Worm (Caenorhabditis elegans) whole organism, L4 larva: ENCODE results near the gene B0212.3.

ENCODE experiments used
- R02D3.7 ChIP-seq: fragments of 150-350 bp; sonication (generic microtip); optimal IDR thresholded peaks from 3 replicates; lab custom pipeline; 2014; ENCODE audit warnings: missing biosample characterization, missing genetic modification characterization
- Y5F2A.4 ChIP-seq: fragments of 200-800 bp; sonication (Bioruptor generic); optimal IDR thresholded peaks from 2 replicates; lab custom pipeline; 2018; ENCODE audit warnings: mild to moderate bottlenecking, missing genetic modification characterization, missing compliant biosample characterization
- Y75B8A.6 ChIP-seq: fragments of 200-800 bp; sonication (Bioruptor generic); IDR thresholded peaks from 2 replicates; pipeline ENCODE4 v1.3.6; 2022; ENCODE audit warnings: missing genetic modification reagents, missing genetic modification characterization, missing compliant biosample characterization
- ZK337.2 ChIP-seq: fragments of 200-800 bp; sonication (Bioruptor generic); IDR thresholded peaks from 2 replicates; pipeline ENCODE4 v1.3.6; 2022; ENCODE audit warnings: missing genetic modification reagents, missing genetic modification characterization, missing compliant biosample characterization
- aha-1 ChIP-seq: fragments of 150-350 bp; peaks from one replicate; lab custom pipeline; 2014; ENCODE audit warnings: missing biosample characterization, missing genetic modification characterization
- ama-1 ChIP-seq: fragments of 150-350 bp; optimal IDR thresholded peaks from 2 replicates; lab custom pipeline; 2014; ENCODE audit warnings: inconsistent platforms, mixed read lengths
- attf-4 ChIP-seq: sonication (generic microtip); optimal IDR thresholded peaks from 3 replicates; lab custom pipeline; 2017; ENCODE audit warnings: missing biosample characterization, missing genetic modification characterization
- ceh-28 ChIP-seq: fragments of 150-350 bp; optimal IDR thresholded peaks from 2 replicates; lab custom pipeline; 2014; ENCODE audit warnings: missing biosample characterization, missing genetic modification reagents, missing genetic modification characterization
- ceh-82 ChIP-seq: sonication (generic microtip); optimal IDR thresholded peaks from 2 replicates; lab custom pipeline; 2017; ENCODE audit warnings: missing biosample characterization, missing genetic modification characterization
- ces-1 ChIP-seq: fragments of 150-350 bp; sonication (generic microtip); optimal IDR thresholded peaks from 4 replicates; lab custom pipeline; 2014; ENCODE audit warnings: missing biosample characterization, missing genetic modification reagents, missing genetic modification characterization
- cey-2 ChIP-seq: sonication (generic microtip); optimal IDR thresholded peaks from 3 replicates; lab custom pipeline; 2017; ENCODE audit warnings: missing genetic modification characterization, mild to moderate bottlenecking, missing compliant biosample characterization, antibody characterized with exemption, borderline replicate concordance; ENCODE audit not compliant: insufficient read depth
- daf-16 ChIP-seq, 3 experiments: sonication (generic microtip); optimal IDR thresholded peaks; 2 replicates each; lab custom pipeline; 2016 to 2017; ENCODE audit warnings: missing genetic modification characterization in 3 of 3, missing genetic modification reagents in 3 of 3, mild to moderate bottlenecking in 2 of 3, missing compliant biosample characterization in 2 of 3, missing biosample characterization in 1 of 3, moderate library complexity in 1 of 3
- dmd-9 ChIP-seq: fragments of 200-800 bp; sonication (Bioruptor generic); IDR thresholded peaks from 2 replicates; pipeline ENCODE4 v1.3.6; 2022; ENCODE audit warnings: missing genetic modification reagents, missing genetic modification characterization, missing compliant biosample characterization
- hif-1 ChIP-seq, 2 experiments: sonication (generic microtip); optimal IDR thresholded peaks; 2 replicates each; lab custom pipeline; 2016 to 2017; ENCODE audit warnings: missing compliant biosample characterization in 2 of 2, missing genetic modification characterization in 2 of 2, missing genetic modification reagents in 2 of 2, missing genotype in 2 of 2, mild to moderate bottlenecking in 1 of 2
- hlh-30 ChIP-seq: sonication (generic microtip); optimal IDR thresholded peaks from 2 replicates; lab custom pipeline; 2017; ENCODE audit warnings: antibody characterized with exemption, mild to moderate bottlenecking, missing genetic modification characterization, missing compliant biosample characterization; ENCODE audit not compliant: insufficient read depth
- lin-1 ChIP-seq: fragments of 200-800 bp; sonication (Bioruptor generic); IDR thresholded peaks from 2 replicates; pipeline ENCODE4 v1.3.6; 2022; ENCODE audit warnings: missing genetic modification reagents, missing genetic modification characterization, missing compliant biosample characterization
- lin-29 ChIP-seq: fragments of 200-800 bp; sonication (Bioruptor generic); IDR thresholded peaks from 2 replicates; pipeline ENCODE4 v1.3.6; 2022; ENCODE audit warnings: missing genetic modification reagents, missing genetic modification characterization, missing compliant biosample characterization
- lir-3 ChIP-seq: sonication (generic microtip); optimal IDR thresholded peaks from 2 replicates; lab custom pipeline; 2016; ENCODE audit warnings: mild to moderate bottlenecking, missing genetic modification characterization, missing compliant biosample characterization
- lsy-2 ChIP-seq, 2 experiments: fragments of 150-350 bp in 1 of 2; sonication (generic microtip) in 1 of 2; optimal IDR thresholded peaks; 2 replicates each; lab custom pipeline; 2014 to 2017; ENCODE audit warnings: missing biosample characterization in 2 of 2, missing genetic modification characterization in 2 of 2
- mdl-1 ChIP-seq, 2 experiments: fragments of 150-350 bp in 1 of 2; sonication (generic microtip) in 1 of 2; optimal IDR thresholded peaks; 2 replicates each; lab custom pipeline; 2014 to 2017; ENCODE audit warnings: missing biosample characterization in 2 of 2, missing genetic modification characterization in 2 of 2
- nhr-10 ChIP-seq: fragments of 150-350 bp; optimal IDR thresholded peaks from 2 replicates; lab custom pipeline; 2014; ENCODE audit warnings: missing biosample characterization, missing genetic modification characterization
- nhr-102 ChIP-seq: sonication (generic microtip); optimal IDR thresholded peaks from 2 replicates; lab custom pipeline; 2016; ENCODE audit warnings: mild to moderate bottlenecking, missing genetic modification characterization, moderate library complexity, missing compliant biosample characterization
- nhr-237 ChIP-seq: sonication (generic microtip); optimal IDR thresholded peaks from 2 replicates; lab custom pipeline; 2017; ENCODE audit warnings: missing biosample characterization, missing genetic modification characterization
- nhr-25 ChIP-seq: sonication (generic microtip); optimal IDR thresholded peaks from 2 replicates; lab custom pipeline; 2017; ENCODE audit warnings: missing genetic modification characterization, mild to moderate bottlenecking, missing compliant biosample characterization, antibody characterized with exemption, moderate library complexity, borderline replicate concordance; ENCODE audit not compliant: insufficient read depth
- nhr-6 ChIP-seq: fragments of 150-350 bp; optimal IDR thresholded peaks from 2 replicates; lab custom pipeline; 2014; ENCODE audit warnings: missing biosample characterization, missing genetic modification characterization
- nhr-76 ChIP-seq: fragments of 150-350 bp; optimal IDR thresholded peaks from 2 replicates; lab custom pipeline; 2014; ENCODE audit warnings: missing biosample characterization, missing genetic modification characterization
- set-16 ChIP-seq: fragments of 200-800 bp; sonication (Bioruptor generic); IDR thresholded peaks from 2 replicates; pipeline ENCODE4 v1.3.6; 2022; ENCODE audit warnings: missing genetic modification reagents, missing genetic modification characterization, missing compliant biosample characterization
- snpc-1.2 ChIP-seq: fragments of 200-800 bp; sonication (Bioruptor generic); IDR thresholded peaks from 2 replicates; pipeline ENCODE4 v1.3.6; 2022; ENCODE audit warnings: missing genetic modification reagents, missing genetic modification characterization, missing compliant biosample characterization
- spr-3 ChIP-seq: fragments of 200-800 bp; sonication (Bioruptor generic); optimal IDR thresholded peaks from 2 replicates; lab custom pipeline; 2018; ENCODE audit warnings: mild to moderate bottlenecking, missing genetic modification characterization, missing compliant biosample characterization
- tag-97 ChIP-seq: fragments of 200-800 bp; sonication (Bioruptor generic); IDR thresholded peaks from 2 replicates; pipeline ENCODE4 v1.3.6; 2022; ENCODE audit warnings: missing genetic modification characterization, missing compliant biosample characterization
- tra-1 ChIP-seq: fragments of 200-800 bp; sonication (Bioruptor generic); IDR thresholded peaks from 2 replicates; pipeline ENCODE4 v1.3.6; 2022; ENCODE audit warnings: missing genetic modification reagents, missing genetic modification characterization, missing compliant biosample characterization
- unc-130 ChIP-seq: sonication (generic microtip); optimal IDR thresholded peaks from 2 replicates; lab custom pipeline; 2016; ENCODE audit warnings: missing genetic modification reagents, missing genetic modification characterization, missing compliant biosample characterization
- unc-39 ChIP-seq: sonication (generic microtip); optimal IDR thresholded peaks from 2 replicates; lab custom pipeline; 2017; ENCODE audit warnings: missing biosample characterization, missing genetic modification characterization
- unc-62 ChIP-seq, 3 experiments: fragments of 150-350 bp in 1 of 3; sonication (generic microtip); optimal IDR thresholded peaks in 2 of 3; peaks in 1 of 3; 1 replicate in 1 of 3; 2 replicates in 2 of 3; lab custom pipeline; 2014 to 2017; ENCODE audit warnings: missing biosample characterization in 3 of 3, missing genetic modification characterization in 3 of 3, missing genetic modification reagents in 3 of 3, missing genotype in 1 of 3
- zag-1 ChIP-seq: fragments of 150-350 bp; optimal IDR thresholded peaks from 2 replicates; lab custom pipeline; 2014; ENCODE audit warnings: missing biosample characterization, missing genetic modification characterization
- zfp-2 ChIP-seq: sonication (generic microtip); optimal IDR thresholded peaks from 2 replicates; lab custom pipeline; 2016; ENCODE audit warnings: mild to moderate bottlenecking, missing genetic modification characterization, missing compliant biosample characterization
- zip-11 ChIP-seq: fragments of 200-800 bp; sonication (Bioruptor generic); IDR thresholded peaks from 2 replicates; pipeline ENCODE4 v1.3.6; 2022; ENCODE audit warnings: missing genetic modification characterization, missing compliant biosample characterization
- zip-2 ChIP-seq: fragments of 150-350 bp; optimal IDR thresholded peaks from 2 replicates; lab custom pipeline; 2014; ENCODE audit warnings: missing biosample characterization, missing genetic modification characterization

B0212.3 gene

DNA sequence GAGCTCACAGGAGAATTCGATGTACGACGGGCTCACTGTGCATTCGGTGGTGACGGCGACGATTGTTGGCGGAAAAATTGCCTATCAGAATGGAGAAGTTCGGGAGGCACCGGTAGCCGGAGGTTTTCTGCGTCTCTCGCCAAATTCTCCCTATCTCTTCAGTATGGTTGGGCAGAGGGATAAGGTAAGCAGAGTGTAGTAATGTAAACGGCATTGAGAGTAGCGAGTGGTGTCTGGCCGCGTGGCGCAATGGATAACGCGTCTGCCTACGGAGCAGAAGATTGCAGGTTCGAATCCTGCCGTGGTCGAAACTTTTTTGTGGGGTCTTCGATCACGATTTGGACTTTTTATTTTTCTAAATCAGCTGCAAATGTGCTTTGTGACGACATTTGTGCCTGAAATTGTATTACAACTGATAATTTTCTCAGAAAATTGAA, 15.4 kb upstream of the B0212.3 start (continued):
- TF ChIP-seq nhr-25 (tag; lab: Kevin White, UChicago), result no peak
- peak; percentile 32 for TF ChIP-seq nhr-102 (tag; lab: Kevin White, UChicago)
- TF ChIP-seq nhr-6 (tag; lab: Kevin White, UChicago), result peak; percentile 42
- TF ChIP-seq hif-1 (tag; optimal IDR thresholded peaks at IDR 0.05; lab: Kevin White, UChicago), result peak in 1 of 2 experiments; percentile 16
- peak; percentile 36 for TF ChIP-seq Y5F2A.4 (GFP tag; lab: Kevin White, UChicago)
- TF ChIP-seq nhr-76 (tag; lab: Kevin White, UChicago), result no peak
- no peak for TF ChIP-seq R02D3.7 (tag; lab: Kevin White, UChicago)

DNA sequence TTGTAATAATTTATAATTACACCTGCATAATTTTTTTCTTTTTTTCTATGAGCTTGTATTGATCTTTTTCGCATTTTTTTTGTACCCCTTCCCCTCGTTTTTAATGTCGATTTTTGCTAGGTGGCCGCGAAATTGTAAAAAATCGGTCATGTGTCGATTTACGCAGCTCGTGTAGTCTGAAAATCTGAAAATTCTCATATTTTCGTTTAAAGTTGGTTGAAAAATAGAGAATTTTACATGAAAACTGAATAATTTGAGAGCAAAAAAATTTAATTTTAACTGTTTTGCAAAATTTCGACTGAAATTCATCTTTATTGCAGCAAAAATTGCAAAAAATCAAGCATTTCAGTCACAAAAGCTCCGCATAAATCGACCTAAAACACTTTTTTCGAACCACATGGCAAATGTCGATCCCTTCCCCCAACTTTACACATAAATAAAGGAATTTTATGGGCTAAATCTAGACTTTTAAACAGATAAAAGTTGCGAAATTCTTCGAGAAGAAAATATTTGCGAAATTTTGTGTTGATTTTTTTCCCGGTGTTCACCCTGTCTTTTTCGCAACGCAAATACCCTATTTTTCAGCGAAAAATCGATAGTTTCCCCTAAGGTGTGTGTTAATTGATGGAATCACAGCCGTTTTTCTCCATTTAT, 13.7 kb upstream of the B0212.3 start:
- TF ChIP-seq unc-62 (GFP tag; optimal IDR thresholded peaks at IDR 0.05 in 1 of 2; lab: Kevin White, UChicago), result peak in 1 of 2 experiments; percentile 82
- no peak for TF ChIP-seq unc-62 (tag; optimal IDR thresholded peaks at IDR 0.05; lab: Kevin White, UChicago)
- no peak for TF ChIP-seq aha-1 (tag; lab: Kevin White, UChicago)

DNA sequence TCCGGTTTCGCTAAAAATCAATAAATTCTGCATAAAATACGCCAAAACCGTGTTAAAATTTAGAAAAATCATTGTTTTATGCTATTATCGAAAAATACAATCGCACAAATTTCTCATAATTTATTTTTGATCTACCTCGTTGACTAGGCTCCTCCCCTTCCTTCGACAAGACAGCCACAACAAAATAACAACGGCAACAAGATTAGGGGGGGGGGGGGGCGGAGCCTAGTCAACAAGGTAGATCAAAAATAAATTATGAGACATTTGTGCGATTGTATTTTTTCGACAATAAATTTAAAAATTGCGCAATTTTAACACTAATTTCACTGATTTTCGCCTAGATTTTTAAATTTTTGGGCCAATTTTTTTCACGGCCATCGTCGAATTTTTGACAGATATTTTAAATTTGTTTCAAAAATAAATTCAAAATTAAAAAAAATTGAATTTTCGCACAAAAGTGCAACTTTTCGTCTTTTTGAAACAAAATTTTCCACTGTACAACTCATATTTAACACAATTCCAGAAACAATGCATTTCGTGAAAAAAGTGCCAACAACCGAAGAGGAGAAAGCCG, 13.1 kb upstream of the B0212.3 start, which contains the start of gene M57.2:
Gene M57.2 (plus strand): TSS at position 524 of the 574 bp plus-strand sequence.
- TF ChIP-seq nhr-6 (tag; lab: Kevin White, UChicago), result no peak
- no peak for TF ChIP-seq ZK337.2 (GFP tag; lab: Robert Waterston, UW)
- TF ChIP-seq ceh-82 (tag; lab: Kevin White, UChicago), result no peak
- TF ChIP-seq Y75B8A.6 (GFP tag; lab: Robert Waterston, UW), result no peak
- TF ChIP-seq attf-4, result no peak
- TF ChIP-seq nhr-25 (tag; lab: Kevin White, UChicago), result no peak
- no peak for TF ChIP-seq R02D3.7 (tag; lab: Kevin White, UChicago)
- TF ChIP-seq Y5F2A.4 (GFP tag; lab: Kevin White, UChicago), result no peak
- no peak for TF ChIP-seq daf-16 (GFP tag; optimal IDR thresholded peaks at IDR 0.05; lab: Kevin White, UChicago)
- no peak for TF ChIP-seq daf-16 (tag; optimal IDR thresholded peaks at IDR 0.05; lab: Kevin White, UChicago)
- no peak for TF ChIP-seq lir-3
- no peak for TF ChIP-seq lsy-2 (tag; optimal IDR thresholded peaks at IDR 0.05; lab: Kevin White, UChicago)
- no peak for TF ChIP-seq set-16
- TF ChIP-seq lin-1 (GFP tag; lab: Robert Waterston, UW), result no peak
- TF ChIP-seq nhr-237 (tag; lab: Kevin White, UChicago), result no peak
- TF ChIP-seq spr-3, result no peak
- TF ChIP-seq unc-39 (tag; lab: Kevin White, UChicago), result no peak
- TF ChIP-seq dmd-9, result no peak

ce11 chrIV:3527878-3528277, 12.1 kb upstream of the B0212.3 start:
- TF ChIP-seq ceh-28 (peak; percentile 67), unc-62 (GFP tag; optimal IDR thresholded peaks at IDR 0.05 in 1 of 2; lab: Kevin White, UChicago) (peak in 1 of 2 experiments; percentile 40), unc-62 (tag; optimal IDR thresholded peaks at IDR 0.05; lab: Kevin White, UChicago) (no peak), zag-1 (no peak)

- TF ChIP-seq zip-2 (tag; lab: Kevin White, UChicago) (no peak), ceh-28 (peak; percentile 92), ces-1 (GFP tag; lab: Kevin White, UChicago) (no peak), hlh-30 (no peak), ZK337.2 (GFP tag; lab: Robert Waterston, UW) (no peak), nhr-10 (tag; lab: Kevin White, UChicago) (no peak)
Measured at ce11 chrIV:3531535-3531934, 8.4 kb upstream of the B0212.3 start.

DNA sequence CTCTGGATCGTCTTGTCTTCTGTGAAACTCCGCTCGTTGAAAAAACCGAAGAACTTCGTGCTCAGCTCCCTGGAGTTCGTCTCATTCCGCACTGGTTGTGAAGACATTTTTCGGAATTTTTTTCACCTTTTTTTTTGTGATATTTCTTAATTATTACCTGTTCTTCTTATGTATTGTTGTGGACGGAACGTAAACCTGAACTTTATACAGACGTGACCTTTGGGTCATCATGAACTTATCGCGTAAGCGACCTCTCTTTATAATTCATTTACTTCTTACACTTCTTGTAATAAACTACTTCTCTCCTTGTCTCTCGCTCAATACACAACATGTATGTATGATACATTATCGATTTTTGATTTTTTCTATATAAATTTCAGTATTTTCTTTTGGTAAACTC, 7.8 kb upstream of the B0212.3 start, which contains the start of gene M57.1:
Gene M57.1 (plus strand): TSS at position 301 of the 400 bp plus-strand sequence.
- TF ChIP-seq cey-2 (tag; lab: Kevin White, UChicago) (no peak), lin-29 (GFP tag; lab: Robert Waterston, UW) (no peak), zfp-2 (tag; lab: Kevin White, UChicago) (no peak), unc-62 (GFP tag; optimal IDR thresholded peaks at IDR 0.05 in 1 of 2; lab: Kevin White, UChicago) (no peak), unc-62 (tag; optimal IDR thresholded peaks at IDR 0.05; lab: Kevin White, UChicago) (no peak), Y75B8A.6 (GFP tag; lab: Robert Waterston, UW) (no peak), zip-11 (GFP tag; lab: Robert Waterston, UW) (no peak), tag-97 (GFP tag; lab: Robert Waterston, UW) (no peak), ama-1 (no peak), mdl-1 (tag; optimal IDR thresholded peaks at IDR 0.05; lab: Kevin White, UChicago) (no peak), tra-1 (no peak), ZK337.2 (GFP tag; lab: Robert Waterston, UW) (no peak), zip-2 (tag; lab: Kevin White, UChicago) (no peak), unc-130 (no peak), snpc-1.2 (GFP tag; lab: Robert Waterston, UW) (no peak)
